Fruit fly (Drosophila melanogaster) whole organism, wandering third instar larva: ENCODE results near the gene PolrMT.

Experiments used
- Abd-B ChIP-seq: fragments of >200 bp; optimal IDR thresholded peaks from 2 replicates; lab custom pipeline; 2017; ENCODE audit warnings: missing biosample characterization, missing genetic modification characterization
- CG32264 ChIP-seq: fragments of 200-800 bp; sonication (Bioruptor generic); optimal IDR thresholded peaks from 2 replicates; lab custom pipeline; 2016; ENCODE audit warnings: missing biosample characterization, missing genetic modification characterization
- CG9705 ChIP-seq: fragments of 200-800 bp; sonication (Bioruptor generic); optimal IDR thresholded peaks from 2 replicates; lab custom pipeline; 2018; ENCODE audit warnings: missing biosample characterization, mild to moderate bottlenecking, missing genetic modification characterization
- CrebA ChIP-seq: fragments of 200-800 bp; sonication (Bioruptor generic); optimal IDR thresholded peaks from 2 replicates; lab custom pipeline; 2016; ENCODE audit warnings: missing biosample characterization, mild to moderate bottlenecking, missing genetic modification characterization, borderline replicate concordance
- Dfd ChIP-seq: fragments of >200 bp; optimal IDR thresholded peaks from 2 replicates; lab custom pipeline; 2017; ENCODE audit warnings: missing biosample characterization, missing genetic modification characterization
- GATAd ChIP-seq: sonication (Bioruptor generic); optimal IDR thresholded peaks from 2 replicates; lab custom pipeline; 2016; ENCODE audit warnings: missing biosample characterization, missing genetic modification characterization
- HLH106 ChIP-seq: fragments of 200-800 bp; optimal IDR thresholded peaks from 3 replicates; lab custom pipeline; 2019; ENCODE audit warnings: missing biosample characterization, mild to moderate bottlenecking, missing genetic modification characterization, moderate library complexity
- Hr78 ChIP-seq: fragments of >200 bp; optimal IDR thresholded peaks from 2 replicates; lab custom pipeline; 2017; ENCODE audit warnings: missing biosample characterization, missing genetic modification characterization
- Hr83 ChIP-seq: fragments of 200-300 bp; sonication (Bioruptor generic); optimal IDR thresholded peaks from 2 replicates; lab custom pipeline; 2016; ENCODE audit warnings: missing biosample characterization, mild to moderate bottlenecking, missing genetic modification characterization, moderate library complexity; ENCODE audit not compliant: poor library complexity, severe bottlenecking
- Jra ChIP-seq: sonication (Bioruptor generic); optimal IDR thresholded peaks from 2 replicates; lab custom pipeline; 2016; ENCODE audit warnings: missing biosample characterization, missing genetic modification characterization
- Mio ChIP-seq: sonication (Bioruptor generic); optimal IDR thresholded peaks from 2 replicates; lab custom pipeline; 2016; ENCODE audit warnings: missing biosample characterization, missing genetic modification characterization
- Myc ChIP-seq: fragments of >200 bp; optimal IDR thresholded peaks from 2 replicates; lab custom pipeline; 2017
- N ChIP-seq: fragments of >200 bp; optimal IDR thresholded peaks from 2 replicates; lab custom pipeline; 2018; ENCODE audit warnings: missing biosample characterization, missing external identifiers, missing genetic modification characterization
- OdsH ChIP-seq: fragments of 200-800 bp; sonication (Bioruptor generic); optimal IDR thresholded peaks from 2 replicates; lab custom pipeline; 2016; ENCODE audit warnings: missing biosample characterization, mild to moderate bottlenecking, missing genetic modification characterization
- Rel ChIP-seq, 2 experiments: fragments of 200-800 bp; sonication (Bioruptor generic) in 1 of 2; optimal IDR thresholded peaks; 2 replicates in 1 of 2; 3 replicates in 1 of 2; lab custom pipeline; 2016 to 2019; ENCODE audit warnings: mild to moderate bottlenecking in 2 of 2, missing biosample characterization in 2 of 2, missing genetic modification characterization in 2 of 2, moderate library complexity in 1 of 2
- Sp1 ChIP-seq: fragments of 200-800 bp; sonication (Bioruptor generic); optimal IDR thresholded peaks from 3 replicates; lab custom pipeline; 2019; ENCODE audit warnings: missing biosample characterization, mild to moderate bottlenecking, missing genetic modification characterization, moderate library complexity
- Vsx2 ChIP-seq: fragments of 200-300, 225-300 bp; sonication (Bioruptor generic); optimal IDR thresholded peaks from 2 replicates; lab custom pipeline; 2018; ENCODE audit warnings: missing biosample characterization, missing genetic modification characterization; ENCODE audit not compliant: partially characterized antibody
- br ChIP-seq: fragments of 200-800 bp; sonication (Bioruptor generic); optimal IDR thresholded peaks from 2 replicates; lab custom pipeline; 2016; ENCODE audit warnings: missing biosample characterization, missing genetic modification characterization
- brk ChIP-seq: fragments of 200-800 bp; sonication (Bioruptor generic); optimal IDR thresholded peaks from 2 replicates; lab custom pipeline; 2016; ENCODE audit warnings: missing biosample characterization, mild to moderate bottlenecking, missing genetic modification characterization
- dl ChIP-seq, 2 experiments: fragments of 175-275, 200-275 bp in 1 of 2; fragments of 200-275 bp in 1 of 2; sonication (Bioruptor generic); optimal IDR thresholded peaks; lab custom pipeline; 2018; ENCODE audit warnings: mild to moderate bottlenecking in 2 of 2, missing biosample characterization in 2 of 2, missing genetic modification characterization in 2 of 2, moderate library complexity in 2 of 2; ENCODE audit not compliant: partially characterized antibody in 2 of 2, insufficient read depth in 1 of 2
- dmrt93B ChIP-seq: fragments of 200-800 bp; sonication (Bioruptor generic); optimal IDR thresholded peaks from 2 replicates; lab custom pipeline; 2018; ENCODE audit warnings: missing biosample characterization, mild to moderate bottlenecking, missing genetic modification characterization
- dsf ChIP-seq: sonication (Bioruptor generic); optimal IDR thresholded peaks from 2 replicates; lab custom pipeline; 2016; ENCODE audit warnings: missing biosample characterization, missing genetic modification characterization, borderline replicate concordance
- ey ChIP-seq: fragments of 200-800 bp; sonication (Bioruptor generic); optimal IDR thresholded peaks from 2 replicates; lab custom pipeline; 2016; ENCODE audit warnings: missing biosample characterization, missing genetic modification characterization
- foxo ChIP-seq, 2 experiments: fragments of 200-800 bp; sonication (Bioruptor generic); optimal IDR thresholded peaks; 2 replicates in 1 of 2; 3 replicates in 1 of 2; lab custom pipeline; 2016 to 2017; ENCODE audit warnings: missing biosample characterization in 2 of 2, missing genetic modification characterization in 2 of 2
- fru ChIP-seq: fragments of 200-800 bp; sonication (Bioruptor generic); optimal IDR thresholded peaks from 3 replicates; lab custom pipeline; 2016; ENCODE audit warnings: missing biosample characterization, mild to moderate bottlenecking, missing genetic modification characterization
- h ChIP-seq: fragments of 200-800 bp; sonication (Bioruptor generic); optimal IDR thresholded peaks from 3 replicates; lab custom pipeline; 2016; ENCODE audit warnings: missing biosample characterization, mild to moderate bottlenecking, missing genetic modification characterization
- jim ChIP-seq: fragments of 175-275, 200-325 bp; sonication (Bioruptor generic); optimal IDR thresholded peaks from 2 replicates; lab custom pipeline; 2016; ENCODE audit warnings: missing biosample characterization, mild to moderate bottlenecking, missing genetic modification characterization
- pan ChIP-seq: fragments of >200 bp; optimal IDR thresholded peaks from 2 replicates; lab custom pipeline; 2017
- psq ChIP-seq: fragments of 200-800 bp; sonication (Bioruptor generic); optimal IDR thresholded peaks from 3 replicates; lab custom pipeline; 2017; ENCODE audit warnings: missing biosample characterization, mild to moderate bottlenecking, missing genetic modification characterization, moderate library complexity
- rgr ChIP-seq: fragments of 200-800 bp; sonication (Bioruptor generic); optimal IDR thresholded peaks from 3 replicates; lab custom pipeline; 2016; ENCODE audit warnings: missing biosample characterization, mild to moderate bottlenecking, missing genetic modification characterization
- sage ChIP-seq: fragments of 200-800 bp; sonication (Bioruptor generic); optimal IDR thresholded peaks from 2 replicates; lab custom pipeline; 2016; ENCODE audit warnings: missing biosample characterization, mild to moderate bottlenecking, missing genetic modification characterization
- sv ChIP-seq: fragments of 200-800 bp; sonication (Bioruptor generic); optimal IDR thresholded peaks from 3 replicates; lab custom pipeline; 2016; ENCODE audit warnings: missing biosample characterization, missing genetic modification characterization
- tai ChIP-seq: sonication (Bioruptor generic); optimal IDR thresholded peaks from 2 replicates; lab custom pipeline; 2016; ENCODE audit warnings: missing biosample characterization, missing genetic modification characterization
- usp ChIP-seq: fragments of >200 bp; optimal IDR thresholded peaks from 2 replicates; lab custom pipeline; 2017; ENCODE audit warnings: missing biosample characterization, missing genetic modification characterization
- woc ChIP-seq: sonication (Bioruptor generic); optimal IDR thresholded peaks from 2 replicates; lab custom pipeline; 2016; ENCODE audit warnings: missing biosample characterization, mild to moderate bottlenecking, missing genetic modification characterization

Gene PolrMT

dm6 chr2L:1150554-1150953, 42.4 kb upstream of the PolrMT start, which contains the start of the genes Tfb4 and Vps29:
TSS of gene Tfb4 (minus strand) at chr2L:1150677.
TSS of gene Vps29 (plus strand) at chr2L:1150766.
- TF ChIP-seq brk (GFP tag; lab: Kevin White, UChicago) (no peak), rgr (GFP tag; lab: Kevin White, UChicago) (no peak), jim (GFP tag; lab: Kevin White, UChicago) (no peak), h (GFP tag; lab: Kevin White, UChicago) (peak; percentile 77), usp (GFP tag; lab: Kevin White, UChicago) (no peak), sage (GFP tag; lab: Kevin White, UChicago) (no peak), CG9705 (GFP tag; lab: Kevin White, UChicago) (no peak), Rel (GFP tag; optimal IDR thresholded peaks at IDR 0.05; lab: Kevin White, UChicago) (no peak), Rel (tag; optimal IDR thresholded peaks at IDR 0.05; lab: Kevin White, UChicago) (peak; percentile 59), br (GFP tag; lab: Kevin White, UChicago) (peak; percentile 74), dmrt93B (GFP tag; lab: Kevin White, UChicago) (no peak), CG32264 (GFP tag; lab: Kevin White, UChicago) (peak; percentile 1), Hr83 (GFP tag; lab: Kevin White, UChicago) (peak; percentile 97), ey (GFP tag; lab: Kevin White, UChicago) (peak; percentile 67), woc (GFP tag; lab: Kevin White, UChicago) (no peak), OdsH (GFP tag; lab: Kevin White, UChicago) (peak; percentile 61), Jra (no peak), Hr78 (GFP tag; lab: Kevin White, UChicago) (no peak), foxo (GFP tag; optimal IDR thresholded peaks at IDR 0.05; lab: Kevin White, UChicago) (peak in 1 of 2 experiments; percentile 83), CrebA (GFP tag; lab: Kevin White, UChicago) (no peak), HLH106 (tag; lab: Kevin White, UChicago) (peak; percentile 40), sv (GFP tag; lab: Kevin White, UChicago) (peak; percentile 7), Vsx2 (GFP tag; lab: Kevin White, UChicago) (no peak), psq (GFP tag; lab: Kevin White, UChicago) (peak; percentile 43), Dfd (GFP tag; lab: Kevin White, UChicago) (no peak), pan (no peak), Sp1 (GFP tag; lab: Kevin White, UChicago) (no peak), GATAd (peak; percentile 10)

- no peak for TF ChIP-seq sage (GFP tag; lab: Kevin White, UChicago)
- TF ChIP-seq fru (GFP tag; lab: Kevin White, UChicago): no peak
- no peak for TF ChIP-seq pan
- no peak for TF ChIP-seq woc (GFP tag; lab: Kevin White, UChicago)
- no peak for TF ChIP-seq h (GFP tag; lab: Kevin White, UChicago)
- TF ChIP-seq psq (GFP tag; lab: Kevin White, UChicago): no peak
- TF ChIP-seq Sp1 (GFP tag; lab: Kevin White, UChicago): no peak
- TF ChIP-seq foxo (GFP tag; optimal IDR thresholded peaks at IDR 0.05; lab: Kevin White, UChicago): no peak
- no peak for TF ChIP-seq N (GFP tag; lab: Kevin White, UChicago)
- TF ChIP-seq Hr83 (GFP tag; lab: Kevin White, UChicago): no peak
- no peak for TF ChIP-seq dmrt93B (GFP tag; lab: Kevin White, UChicago)
- TF ChIP-seq usp (GFP tag; lab: Kevin White, UChicago): no peak
- no peak for TF ChIP-seq CG9705 (GFP tag; lab: Kevin White, UChicago)
- no peak for TF ChIP-seq rgr (GFP tag; lab: Kevin White, UChicago)
- TF ChIP-seq Hr78 (GFP tag; lab: Kevin White, UChicago): no peak
Observed at dm6 chr2L:1147656-1148055, 39.5 kb upstream of the PolrMT start.

- TF ChIP-seq Abd-B (GFP tag; lab: Kevin White, UChicago) (no peak), Vsx2 (GFP tag; lab: Kevin White, UChicago) (no peak), rgr (GFP tag; lab: Kevin White, UChicago) (peak; percentile 93), CG9705 (GFP tag; lab: Kevin White, UChicago) (peak; percentile 41), h (GFP tag; lab: Kevin White, UChicago) (peak; percentile 96), CG32264 (GFP tag; lab: Kevin White, UChicago) (peak; percentile 75), foxo (GFP tag; optimal IDR thresholded peaks at IDR 0.05; lab: Kevin White, UChicago) (peak; percentile 80 to 94), usp (GFP tag; lab: Kevin White, UChicago) (no peak), CrebA (GFP tag; lab: Kevin White, UChicago) (no peak), woc (GFP tag; lab: Kevin White, UChicago) (no peak), Rel (GFP tag; optimal IDR thresholded peaks at IDR 0.05; lab: Kevin White, UChicago) (peak; percentile 47), Rel (tag; optimal IDR thresholded peaks at IDR 0.05; lab: Kevin White, UChicago) (peak; percentile 66), dmrt93B (GFP tag; lab: Kevin White, UChicago) (peak; percentile 83), N (GFP tag; lab: Kevin White, UChicago) (no peak), OdsH (GFP tag; lab: Kevin White, UChicago) (peak; percentile 92), Dfd (GFP tag; lab: Kevin White, UChicago) (no peak), br (GFP tag; lab: Kevin White, UChicago) (peak; percentile 89), dsf (GFP tag; lab: Kevin White, UChicago) (no peak), sv (GFP tag; lab: Kevin White, UChicago) (peak; percentile 40), fru (GFP tag; lab: Kevin White, UChicago) (peak; percentile 91), Mio (GFP tag; lab: Kevin White, UChicago) (peak; percentile 55), tai (GFP tag; lab: Kevin White, UChicago) (no peak), Hr78 (GFP tag; lab: Kevin White, UChicago) (no peak), Hr83 (GFP tag; lab: Kevin White, UChicago) (no peak), ey (GFP tag; lab: Kevin White, UChicago) (peak; percentile 93), GATAd (no peak), dl (GFP tag; optimal IDR thresholded peaks at IDR 0.05; lab: Kevin White, UChicago; ENCODE audit: insufficient read depth in 1 of 2, partially characterized antibody in 2 of 2) (no peak), Myc (no peak), pan (no peak), brk (GFP tag; lab: Kevin White, UChicago) (no peak)
Observed at dm6 chr2L:1144371-1145360, 36.5 kb upstream of the PolrMT start.
